Worm (Caenorhabditis elegans) whole organism, L2 larva: ENCODE results near the gene F47E1.2.
A peak's percentile ranks its signal among the peaks of the same experiment; 100 is the strongest.

Experiments used
- C34F6.9 ChIP-seq: fragments of 150-350 bp; optimal IDR thresholded peaks from 2 replicates; lab custom pipeline; 2014; ENCODE audit warnings: missing biosample characterization, missing genetic modification characterization
- F13H6.1 ChIP-seq: sonication (generic microtip); optimal IDR thresholded peaks from 2 replicates; lab custom pipeline; 2016; ENCODE audit warnings: missing genetic modification characterization, missing compliant biosample characterization
- R02D3.7 ChIP-seq: fragments of 150-350 bp; optimal IDR thresholded peaks from 2 replicates; lab custom pipeline; 2014; ENCODE audit warnings: missing biosample characterization, missing genetic modification characterization
- Y55F3AM.14 ChIP-seq: fragments of 200-800 bp; sonication (Bioruptor generic); optimal IDR thresholded peaks from 2 replicates; lab custom pipeline; 2018; ENCODE audit warnings: mild to moderate bottlenecking, missing genetic modification characterization, missing compliant biosample characterization
- ZK546.5 ChIP-seq: sonication (generic microtip); optimal IDR thresholded peaks from 2 replicates; lab custom pipeline; 2017; ENCODE audit warnings: missing biosample characterization, missing genetic modification characterization
- alr-1 ChIP-seq: fragments of 150-350 bp; optimal IDR thresholded peaks from 2 replicates; lab custom pipeline; 2014; ENCODE audit warnings: missing biosample characterization, missing genetic modification characterization
- aly-2 ChIP-seq: fragments of 150-350 bp; optimal IDR thresholded peaks from 2 replicates; lab custom pipeline; 2014; ENCODE audit warnings: missing biosample characterization, missing genetic modification characterization
- ama-1 ChIP-seq: fragments of 150-350 bp; optimal IDR thresholded peaks from 2 replicates; lab custom pipeline; 2018; ENCODE audit warnings: inconsistent platforms
- blmp-1 ChIP-seq: sonication (generic microtip); optimal IDR thresholded peaks from 2 replicates; lab custom pipeline; 2017; ENCODE audit warnings: missing genetic modification characterization, mild to moderate bottlenecking, missing compliant biosample characterization, antibody characterized with exemption, moderate library complexity; ENCODE audit not compliant: insufficient read depth
- ceh-16 ChIP-seq: fragments of 150-350 bp; optimal IDR thresholded peaks from 2 replicates; lab custom pipeline; 2014; ENCODE audit warnings: missing biosample characterization, missing genetic modification characterization
- ceh-82 ChIP-seq: fragments of 150-350 bp; optimal IDR thresholded peaks from 2 replicates; lab custom pipeline; 2014; ENCODE audit warnings: missing biosample characterization, missing genetic modification characterization
- crh-2 ChIP-seq: sonication (generic microtip); optimal IDR thresholded peaks from 2 replicates; lab custom pipeline; 2017; ENCODE audit warnings: missing biosample characterization, missing genetic modification characterization
- dmd-4 ChIP-seq: sonication (generic microtip); optimal IDR thresholded peaks from 2 replicates; lab custom pipeline; 2017; ENCODE audit warnings: missing biosample characterization, missing genetic modification characterization
- egl-27 ChIP-seq: sonication (generic microtip); optimal IDR thresholded peaks from 3 replicates; lab custom pipeline; 2017; ENCODE audit warnings: missing biosample characterization, missing genetic modification reagents, missing genetic modification characterization
- elt-1 ChIP-seq: fragments of 150-350 bp; optimal IDR thresholded peaks from 2 replicates; lab custom pipeline; 2014; ENCODE audit warnings: missing biosample characterization, missing genetic modification characterization
- elt-3 ChIP-seq: sonication (generic microtip); optimal IDR thresholded peaks from 2 replicates; lab custom pipeline; 2017; ENCODE audit warnings: missing biosample characterization, missing genetic modification characterization
- fos-1 ChIP-seq: fragments of 150-350 bp; optimal IDR thresholded peaks from 2 replicates; lab custom pipeline; 2014; ENCODE audit warnings: missing biosample characterization, missing genetic modification characterization
- gmeb-1 ChIP-seq: fragments of 150-350 bp; optimal IDR thresholded peaks from 2 replicates; lab custom pipeline; 2014; ENCODE audit warnings: missing biosample characterization, missing genetic modification characterization
- lin-11 ChIP-seq: fragments of 150-350 bp; sonication (generic microtip); optimal IDR thresholded peaks from 2 replicates; lab custom pipeline; 2014; ENCODE audit warnings: missing biosample characterization, missing genetic modification characterization, inconsistent platforms, mixed read lengths
- lin-13 ChIP-seq: fragments of 150-350 bp; optimal IDR thresholded peaks from 2 replicates; lab custom pipeline; 2014; ENCODE audit warnings: missing biosample characterization, missing genetic modification reagents, missing genetic modification characterization
- lin-39 ChIP-seq: fragments of 150-350 bp; optimal IDR thresholded peaks from 2 replicates; lab custom pipeline; 2014; ENCODE audit warnings: missing biosample characterization, missing genetic modification reagents, missing genetic modification characterization
- lsy-2 ChIP-seq, 2 experiments: fragments of 150-350 bp in 1 of 2; sonication (generic microtip) in 1 of 2; optimal IDR thresholded peaks; 2 replicates each; lab custom pipeline; 2014 to 2017; ENCODE audit warnings: missing biosample characterization in 2 of 2, missing genetic modification characterization in 2 of 2
- mab-5 ChIP-seq: fragments of 150-350 bp; optimal IDR thresholded peaks from 2 replicates; lab custom pipeline; 2014; ENCODE audit warnings: missing biosample characterization, missing genetic modification characterization
- mbf-1 ChIP-seq: sonication (generic microtip); optimal IDR thresholded peaks from 2 replicates; lab custom pipeline; 2017; ENCODE audit warnings: missing biosample characterization, missing genetic modification characterization
- mdl-1 ChIP-seq, 2 experiments: fragments of 150-350 bp in 1 of 2; sonication (generic microtip) in 1 of 2; optimal IDR thresholded peaks; 2 replicates each; lab custom pipeline; 2017; ENCODE audit warnings: missing biosample characterization in 2 of 2, missing genetic modification characterization in 2 of 2
- nhr-10 ChIP-seq: sonication (generic microtip); optimal IDR thresholded peaks from 2 replicates; lab custom pipeline; 2017; ENCODE audit warnings: missing biosample characterization, missing genetic modification characterization
- nhr-11 ChIP-seq: fragments of 150-350 bp; optimal IDR thresholded peaks from 2 replicates; lab custom pipeline; 2014; ENCODE audit warnings: missing biosample characterization, missing genetic modification characterization
- nhr-12 ChIP-seq: fragments of 150-350 bp; optimal IDR thresholded peaks from 2 replicates; lab custom pipeline; 2014; ENCODE audit warnings: missing biosample characterization, missing genetic modification characterization
- nhr-129 ChIP-seq: fragments of 150-350 bp; optimal IDR thresholded peaks from 2 replicates; lab custom pipeline; 2014; ENCODE audit warnings: missing biosample characterization, missing genetic modification characterization
- nhr-21 ChIP-seq: fragments of 150-350 bp; optimal IDR thresholded peaks from 2 replicates; lab custom pipeline; 2014; ENCODE audit warnings: missing biosample characterization, missing genetic modification characterization
- nhr-23 ChIP-seq: fragments of 150-350 bp; optimal IDR thresholded peaks from 2 replicates; lab custom pipeline; 2014; ENCODE audit warnings: missing biosample characterization, missing genetic modification reagents, missing genetic modification characterization
- nhr-237 ChIP-seq: fragments of 150-350 bp; optimal IDR thresholded peaks from 2 replicates; lab custom pipeline; 2014; ENCODE audit warnings: missing biosample characterization, missing genetic modification characterization
- nhr-25 ChIP-seq: fragments of 150-350 bp; sonication (generic microtip); optimal IDR thresholded peaks from 3 replicates; lab custom pipeline; 2014; ENCODE audit warnings: missing biosample characterization, missing genetic modification characterization
- nhr-6 ChIP-seq: fragments of 150-350 bp; optimal IDR thresholded peaks from 2 replicates; lab custom pipeline; 2014; ENCODE audit warnings: missing biosample characterization, missing genetic modification characterization
- nhr-77 ChIP-seq: fragments of 150-350 bp; optimal IDR thresholded peaks from 2 replicates; lab custom pipeline; 2014; ENCODE audit warnings: missing biosample characterization, missing genetic modification characterization
- peb-1 ChIP-seq: fragments of 150-350 bp; optimal IDR thresholded peaks from 2 replicates; lab custom pipeline; 2014; ENCODE audit warnings: missing biosample characterization, missing genetic modification characterization
- sem-4 ChIP-seq: fragments of 150-350 bp; optimal IDR thresholded peaks from 2 replicates; lab custom pipeline; 2014; ENCODE audit warnings: missing biosample characterization, missing genetic modification reagents, missing genetic modification characterization
- skn-1 ChIP-seq: sonication (generic microtip); optimal IDR thresholded peaks from 2 replicates; lab custom pipeline; 2017; ENCODE audit warnings: missing biosample characterization, missing genetic modification characterization
- sma-3 ChIP-seq: sonication (generic microtip); optimal IDR thresholded peaks from 2 replicates; lab custom pipeline; 2016; ENCODE audit warnings: missing genetic modification reagents, missing genetic modification characterization, missing compliant biosample characterization
- sma-9 ChIP-seq, 2 experiments: fragments of 150-350 bp in 1 of 2; sonication (generic microtip) in 1 of 2; optimal IDR thresholded peaks; 2 replicates each; lab custom pipeline; 2014 to 2016; ENCODE audit warnings: missing genetic modification characterization in 2 of 2, mild to moderate bottlenecking in 1 of 2, missing biosample characterization in 1 of 2, missing compliant biosample characterization in 1 of 2, missing genetic modification reagents in 1 of 2, moderate library complexity in 1 of 2
- snpc-4 ChIP-seq: fragments of 150-350 bp; optimal IDR thresholded peaks from 2 replicates; lab custom pipeline; 2014; ENCODE audit warnings: missing biosample characterization, missing genetic modification characterization
- unc-39 ChIP-seq: fragments of 150-350 bp; optimal IDR thresholded peaks from 2 replicates; lab custom pipeline; 2014; ENCODE audit warnings: missing biosample characterization, missing genetic modification characterization
- unc-55 ChIP-seq: fragments of 150-350 bp; sonication (generic microtip); optimal IDR thresholded peaks from 3 replicates; lab custom pipeline; 2014; ENCODE audit warnings: missing biosample characterization, missing genetic modification reagents, missing genetic modification characterization
- unc-62 ChIP-seq: fragments of 150-350 bp; optimal IDR thresholded peaks from 2 replicates; lab custom pipeline; 2014; ENCODE audit warnings: missing biosample characterization, missing genetic modification reagents, missing genetic modification characterization
- zag-1 ChIP-seq: fragments of 150-350 bp; optimal IDR thresholded peaks from 2 replicates; lab custom pipeline; 2014; ENCODE audit warnings: missing biosample characterization, missing genetic modification characterization
- ztf-1 ChIP-seq: fragments of 200-800 bp; sonication (Bioruptor generic); conservative IDR thresholded peaks from 2 replicates; pipeline ENCODE4 v1.3.6; 2022; ENCODE audit warnings: missing genetic modification characterization, missing compliant biosample characterization
- ztf-11 ChIP-seq: sonication (generic microtip); optimal IDR thresholded peaks from 2 replicates; lab custom pipeline; 2017; ENCODE audit warnings: missing biosample characterization, missing genetic modification characterization
- ztf-4 ChIP-seq: fragments of 150-350 bp; optimal IDR thresholded peaks from 2 replicates; lab custom pipeline; 2014; ENCODE audit warnings: missing biosample characterization, missing genetic modification characterization

F47E1.2 gene

ce11 chrX:9068075-9068474 lies 10.6 kb downstream of the F47E1.2 start:
- TF ChIP-seq mdl-1 (tag; optimal IDR thresholded peaks at IDR 0.05; lab: Kevin White, UChicago) (no peak), skn-1 (no peak), ztf-11 (tag; lab: Kevin White, UChicago) (no peak), nhr-6 (tag; lab: Kevin White, UChicago) (no peak), unc-62 (no peak), ceh-82 (tag; lab: Kevin White, UChicago) (no peak), sem-4 (tag; lab: Kevin White, UChicago) (peak; percentile 57), nhr-21 (peak; percentile 33), nhr-11 (tag; lab: Kevin White, UChicago) (no peak), lin-39 (tag; lab: Kevin White, UChicago) (no peak), peb-1 (tag; lab: Kevin White, UChicago) (no peak), sma-9 (GFP tag; optimal IDR thresholded peaks at IDR 0.05; lab: Kevin White, UChicago) (peak; percentile 48), sma-9 (tag; optimal IDR thresholded peaks at IDR 0.05; lab: Kevin White, UChicago) (no peak), ama-1 (lab: Kevin White, UChicago) (no peak), blmp-1 (no peak), lin-11 (no peak), lsy-2 (tag; optimal IDR thresholded peaks at IDR 0.05; lab: Kevin White, UChicago) (no peak), zag-1 (tag; lab: Kevin White, UChicago) (no peak), gmeb-1 (tag; lab: Kevin White, UChicago) (no peak), nhr-23 (no peak), nhr-77 (tag; lab: Kevin White, UChicago) (no peak), nhr-12 (tag; lab: Kevin White, UChicago) (no peak), R02D3.7 (tag; lab: Kevin White, UChicago) (no peak), alr-1 (no peak), C34F6.9 (tag; lab: Kevin White, UChicago) (peak; percentile 75), nhr-129 (tag; lab: Kevin White, UChicago) (peak; percentile 78), ZK546.5 (tag; lab: Kevin White, UChicago) (no peak), F13H6.1 (tag; lab: Kevin White, UChicago) (peak; percentile 61), crh-2 (tag; lab: Kevin White, UChicago) (peak; percentile 85), unc-55 (peak; percentile 50), nhr-25 (peak; percentile 36), fos-1 (tag; lab: Kevin White, UChicago) (peak; percentile 60), sma-3 (GFP tag; lab: Kevin White, UChicago) (peak; percentile 29), nhr-237 (tag; lab: Kevin White, UChicago) (no peak), aly-2 (no peak), ztf-1 (no peak), lin-13 (GFP tag; lab: Kevin White, UChicago) (peak; percentile 37), mbf-1 (tag; lab: Kevin White, UChicago) (no peak), unc-39 (tag; lab: Kevin White, UChicago) (no peak), egl-27 (tag; lab: Kevin White, UChicago) (no peak), ztf-4 (tag; lab: Kevin White, UChicago) (no peak), nhr-10 (tag; lab: Kevin White, UChicago) (no peak), ceh-16 (no peak), elt-1 (tag; lab: Kevin White, UChicago) (no peak), dmd-4 (tag; lab: Kevin White, UChicago) (no peak), mab-5 (tag; lab: Kevin White, UChicago) (no peak), Y55F3AM.14 (GFP tag; lab: Kevin White, UChicago) (no peak), elt-3 (tag; lab: Kevin White, UChicago) (no peak), snpc-4 (peak; percentile 4)
